Fruit fly (Drosophila melanogaster): ENCODE measurements around the gene CG32202.

DNA sequence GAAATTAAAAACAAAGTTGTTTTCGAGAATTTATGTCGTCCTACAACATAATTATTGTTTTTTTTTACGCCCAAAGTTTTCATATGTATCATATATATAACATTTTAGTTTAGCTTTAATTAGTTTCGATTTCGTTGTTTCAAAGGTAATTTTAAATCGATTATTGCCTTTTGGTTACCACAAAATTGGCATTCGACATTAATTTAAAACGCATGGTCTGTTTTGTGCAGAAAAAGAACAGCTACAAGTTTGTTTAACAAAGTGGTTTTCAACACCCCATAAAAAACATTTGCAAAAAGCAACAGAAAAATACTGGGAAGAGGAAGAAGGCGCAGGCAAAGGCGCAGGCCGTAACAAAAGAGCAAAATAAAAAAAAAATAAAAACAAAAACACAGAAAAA lies 43.5 kb upstream of the CG32202 start:
- no peak for TF ChIP-seq CTCF (optimal IDR thresholded peaks at IDR 0.05)
- TF ChIP-seq CG8478 (optimal IDR thresholded peaks at IDR 0.05), result no peak
